Fruit fly (Drosophila melanogaster) whole organism, adult: ENCODE results near the gene CG4424.

ENCODE experiments used
- CG11617 ChIP-seq: fragments of 200-800 bp; sonication (Bioruptor generic); optimal IDR thresholded peaks from 2 replicates; lab custom pipeline; 2017; ENCODE audit warnings: mild to moderate bottlenecking, missing biosample characterization, missing genetic modification reagents, missing genetic modification characterization
- CG12768 ChIP-seq: fragments of 200-800 bp; sonication (Bioruptor generic); optimal IDR thresholded peaks from 2 replicates; lab custom pipeline; 2017; ENCODE audit warnings: missing biosample characterization, missing genetic modification characterization, mild to moderate bottlenecking, moderate library complexity, missing genetic modification reagents
- CG14711 ChIP-seq: fragments of 200-800 bp; sonication (Bioruptor generic); optimal IDR thresholded peaks from 2 replicates; lab custom pipeline; 2018; ENCODE audit warnings: missing biosample characterization, mild to moderate bottlenecking, missing genetic modification characterization, moderate library complexity
- CG1620 ChIP-seq: fragments of 200-800 bp; sonication (Bioruptor generic); optimal IDR thresholded peaks from 2 replicates; lab custom pipeline; 2016; ENCODE audit warnings: missing biosample characterization, missing genetic modification characterization
- CG33017 ChIP-seq: fragments of 200-800 bp; sonication (Bioruptor generic); optimal IDR thresholded peaks from 2 replicates; lab custom pipeline; 2018; ENCODE audit warnings: missing biosample characterization, mild to moderate bottlenecking, missing genetic modification characterization, moderate library complexity
- CG5204 ChIP-seq: fragments of 200-800 bp; sonication (Bioruptor generic); optimal IDR thresholded peaks from 2 replicates; lab custom pipeline; 2016; ENCODE audit warnings: missing biosample characterization, missing genetic modification characterization
- CG7045 ChIP-seq: fragments of 200-800 bp; sonication (Bioruptor generic); optimal IDR thresholded peaks from 2 replicates; lab custom pipeline; 2017; ENCODE audit warnings: missing biosample characterization, mild to moderate bottlenecking, missing genetic modification characterization
- CG7101 ChIP-seq: fragments of 200-800 bp; sonication (Bioruptor generic); optimal IDR thresholded peaks from 2 replicates; lab custom pipeline; 2018; ENCODE audit warnings: missing biosample characterization, mild to moderate bottlenecking, missing genetic modification characterization, moderate library complexity
- Clk ChIP-seq: fragments of 200-800 bp; sonication (Bioruptor generic); optimal IDR thresholded peaks from 2 replicates; lab custom pipeline; 2017; ENCODE audit warnings: missing biosample characterization, missing genetic modification characterization
- Crg-1 ChIP-seq: fragments of 200-800 bp; sonication (Bioruptor generic); optimal IDR thresholded peaks from 2 replicates; lab custom pipeline; 2016; ENCODE audit warnings: missing biosample characterization, missing genetic modification characterization
- Hr96 ChIP-seq: fragments of 200-800 bp; sonication (Bioruptor generic); optimal IDR thresholded peaks from 2 replicates; lab custom pipeline; 2016; ENCODE audit warnings: missing biosample characterization, missing genetic modification characterization
- Mnt ChIP-seq: fragments of 200-800 bp; sonication (Bioruptor generic); optimal IDR thresholded peaks from 2 replicates; lab custom pipeline; 2016; ENCODE audit warnings: missing biosample characterization, mild to moderate bottlenecking, missing genetic modification characterization
- bab1 ChIP-seq: fragments of 200-800 bp; sonication (Bioruptor generic); optimal IDR thresholded peaks from 3 replicates; lab custom pipeline; 2019; ENCODE audit warnings: missing biosample characterization, mild to moderate bottlenecking, missing genetic modification characterization, moderate library complexity
- cic ChIP-seq: fragments of 200-800 bp; sonication (Bioruptor generic); optimal IDR thresholded peaks from 2 replicates; lab custom pipeline; 2017; ENCODE audit warnings: missing biosample characterization, mild to moderate bottlenecking, missing genetic modification characterization, moderate library complexity
- cnc ChIP-seq, 2 experiments: fragments of >200 bp; optimal IDR thresholded peaks; 2 replicates each; lab custom pipeline; 2017
- kay ChIP-seq: fragments of 200-800 bp; sonication (Bioruptor generic); peaks from one replicate; lab custom pipeline; 2016; ENCODE audit warnings: missing biosample characterization, missing genetic modification characterization, borderline replicate concordance
- ovo ChIP-seq: fragments of 200-800 bp; sonication (Bioruptor generic); optimal IDR thresholded peaks from 2 replicates; lab custom pipeline; 2016; ENCODE audit warnings: missing biosample characterization, missing genetic modification characterization
- pad ChIP-seq: fragments of 200-800 bp; sonication (Bioruptor generic); optimal IDR thresholded peaks from 3 replicates; lab custom pipeline; 2017; ENCODE audit warnings: missing biosample characterization, missing genetic modification characterization, mild to moderate bottlenecking, moderate library complexity, missing genetic modification reagents
- tj ChIP-seq: fragments of 200-800 bp; sonication (Bioruptor generic); optimal IDR thresholded peaks from 3 replicates; lab custom pipeline; 2017; ENCODE audit warnings: missing biosample characterization, mild to moderate bottlenecking, missing genetic modification characterization, moderate library complexity
- toe ChIP-seq: fragments of 200-800 bp; sonication (Bioruptor generic); optimal IDR thresholded peaks from 2 replicates; lab custom pipeline; 2016; ENCODE audit warnings: missing biosample characterization, missing genetic modification characterization

Gene CG4424

dm6 chr3R:20013404-20013922 lies 14.4 kb downstream of the CG4424 start, which contains the start of the genes CG17190 and CG4836:
Gene CG17190, minus strand, starts transcription at chr3R:20013504.
Gene CG4836, plus strand, starts transcription at chr3R:20013872.
- TF ChIP-seq Mnt (GFP tag; lab: Kevin White, UChicago): no peak
- TF ChIP-seq CG14711 (tag; lab: Kevin White, UChicago): no peak
- TF ChIP-seq Crg-1 (GFP tag; lab: Kevin White, UChicago): no peak
- no peak for TF ChIP-seq CG7045
- TF ChIP-seq CG1620: no peak
- no peak for TF ChIP-seq cic (GFP tag; lab: Kevin White, UChicago)
- no peak for TF ChIP-seq Hr96 (GFP tag; lab: Kevin White, UChicago)
- no peak for TF ChIP-seq pad (GFP tag; lab: Kevin White, UChicago)
- no peak for TF ChIP-seq toe

dm6 chr3R:20012688-20013087 lies 15.2 kb downstream of the CG4424 start:
- no peak for TF ChIP-seq CG11617
- no peak for TF ChIP-seq CG12768
- TF ChIP-seq CG5204 (GFP tag; lab: Kevin White, UChicago): no peak
- TF ChIP-seq toe: no peak
- no peak for TF ChIP-seq Hr96 (GFP tag; lab: Kevin White, UChicago)
- no peak for TF ChIP-seq CG7101 (tag; lab: Kevin White, UChicago)
- no peak for TF ChIP-seq cnc (optimal IDR thresholded peaks at IDR 0.05; lab: Kevin White, UChicago)
- TF ChIP-seq CG7045: no peak
- TF ChIP-seq CG1620: no peak
- no peak for TF ChIP-seq cic (GFP tag; lab: Kevin White, UChicago)
- TF ChIP-seq Clk (GFP tag; lab: Kevin White, UChicago): no peak
- no peak for TF ChIP-seq Crg-1 (GFP tag; lab: Kevin White, UChicago)
- TF ChIP-seq bab1: no peak
- TF ChIP-seq pad (GFP tag; lab: Kevin White, UChicago): no peak

- no peak for TF ChIP-seq Hr96 (GFP tag; lab: Kevin White, UChicago)
- no peak for TF ChIP-seq cic (GFP tag; lab: Kevin White, UChicago)
- TF ChIP-seq CG11617: no peak
- no peak for TF ChIP-seq CG7045
- TF ChIP-seq cnc (optimal IDR thresholded peaks at IDR 0.05; lab: Kevin White, UChicago): no peak
- no peak for TF ChIP-seq toe
- no peak for TF ChIP-seq Mnt (GFP tag; lab: Kevin White, UChicago)
- TF ChIP-seq Crg-1 (GFP tag; lab: Kevin White, UChicago): no peak
- no peak for TF ChIP-seq CG5204 (GFP tag; lab: Kevin White, UChicago)
- no peak for TF ChIP-seq CG1620
These were observed 16.9 kb downstream of the CG4424 start for dm6 chr3R:20010942-20011341.

dm6 chr3R:20008372-20009051 lies 19.3 kb downstream of the CG4424 start, which contains the start of the genes Hs6st and MED25:
Gene Hs6st, minus strand, starts transcription at chr3R:20008512.
Gene MED25, plus strand, starts transcription at chr3R:20008947.
- peak; percentile 77 for TF ChIP-seq bab1
- no peak for TF ChIP-seq cnc (optimal IDR thresholded peaks at IDR 0.05; lab: Kevin White, UChicago)
- peak; percentile 50 for TF ChIP-seq CG7045
- peak; percentile 47 for TF ChIP-seq CG5204 (GFP tag; lab: Kevin White, UChicago)
- TF ChIP-seq Clk (GFP tag; lab: Kevin White, UChicago): peak; percentile 50
- TF ChIP-seq kay (GFP tag; lab: Kevin White, UChicago): no peak
- peak; percentile 2 for TF ChIP-seq tj (GFP tag; lab: Kevin White, UChicago)
- TF ChIP-seq Crg-1 (GFP tag; lab: Kevin White, UChicago): no peak
- TF ChIP-seq CG14711 (tag; lab: Kevin White, UChicago): peak; percentile 68
- TF ChIP-seq CG33017 (tag; lab: Kevin White, UChicago): no peak
- peak; percentile 26 for TF ChIP-seq CG7101 (tag; lab: Kevin White, UChicago)
- no peak for TF ChIP-seq Hr96 (GFP tag; lab: Kevin White, UChicago)
- TF ChIP-seq Mnt (GFP tag; lab: Kevin White, UChicago): peak; percentile 40
- TF ChIP-seq CG1620: peak; percentile 17
- peak; percentile 41 for TF ChIP-seq CG11617
- peak; percentile 42 for TF ChIP-seq toe
- peak; percentile 72 for TF ChIP-seq CG12768
- TF ChIP-seq ovo: peak; percentile 8
- TF ChIP-seq pad (GFP tag; lab: Kevin White, UChicago): peak; percentile 40
- TF ChIP-seq cic (GFP tag; lab: Kevin White, UChicago): no peak

dm6 chr3R:20007399-20008285 lies 20.2 kb downstream of the CG4424 start:
- no peak for TF ChIP-seq CG7045
- no peak for TF ChIP-seq Crg-1 (GFP tag; lab: Kevin White, UChicago)
- no peak for TF ChIP-seq cnc (optimal IDR thresholded peaks at IDR 0.05; lab: Kevin White, UChicago)
- no peak for TF ChIP-seq Hr96 (GFP tag; lab: Kevin White, UChicago)
- TF ChIP-seq CG33017 (tag; lab: Kevin White, UChicago): no peak
- TF ChIP-seq CG7101 (tag; lab: Kevin White, UChicago): no peak
- peak; percentile 35 for TF ChIP-seq tj (GFP tag; lab: Kevin White, UChicago)
- TF ChIP-seq CG5204 (GFP tag; lab: Kevin White, UChicago): no peak
- no peak for TF ChIP-seq Mnt (GFP tag; lab: Kevin White, UChicago)
- no peak for TF ChIP-seq toe
- TF ChIP-seq CG14711 (tag; lab: Kevin White, UChicago): no peak
- TF ChIP-seq CG11617: no peak
- peak; percentile 20 for TF ChIP-seq kay (GFP tag; lab: Kevin White, UChicago)
- TF ChIP-seq CG12768: no peak
- TF ChIP-seq pad (GFP tag; lab: Kevin White, UChicago): peak; percentile 57
- TF ChIP-seq CG1620: no peak
